Worm (Caenorhabditis elegans) whole organism, L4 larva: ENCODE data around the gene atl-1.
"Not testable (repeated sequence)": the region's sequence is repeated elsewhere in the genome, so short reads cannot be mapped to it uniquely, and the experiment has no call there.

Experiments
- Y75B8A.6 ChIP-seq: fragments of 200-800 bp; sonication (Bioruptor generic); IDR thresholded peaks from 2 replicates; pipeline ENCODE4 v1.3.6; 2022; ENCODE audit warnings: missing genetic modification reagents, missing genetic modification characterization, missing compliant biosample characterization
- jun-1 ChIP-seq: fragments of 150-350 bp; optimal IDR thresholded peaks from 2 replicates; lab custom pipeline; 2014; ENCODE audit warnings: missing biosample characterization, missing genetic modification reagents, missing genetic modification characterization
- nhr-11 ChIP-seq: fragments of 150-350 bp; optimal IDR thresholded peaks from 2 replicates; lab custom pipeline; 2014; ENCODE audit warnings: missing biosample characterization, missing genetic modification characterization
- pqm-1 ChIP-seq: sonication (generic microtip); optimal IDR thresholded peaks from 2 replicates; lab custom pipeline; 2017; ENCODE audit warnings: missing biosample characterization, missing genetic modification characterization

DNA sequence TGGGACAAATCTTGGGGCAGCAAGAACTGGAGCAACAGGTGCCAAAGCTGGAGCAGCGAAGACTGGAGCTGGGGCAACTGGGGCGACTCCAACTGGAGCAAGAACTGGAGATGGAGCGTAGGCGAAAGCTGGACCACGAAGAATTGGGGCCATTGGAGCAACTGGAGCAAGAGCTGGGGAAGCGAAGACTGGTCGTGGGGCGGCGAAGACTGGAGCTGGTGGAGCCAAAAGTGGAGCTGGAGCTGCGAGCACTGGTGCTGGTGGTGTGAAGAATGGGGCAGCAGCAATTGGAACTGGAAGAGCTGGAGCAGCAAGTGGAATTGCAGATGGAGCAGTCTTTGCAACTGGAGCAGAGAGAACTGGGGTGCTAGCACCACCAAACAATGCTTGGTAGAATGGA, 23.1 kb downstream of the atl-1 start:
- TF ChIP-seq jun-1 (tag; lab: Kevin White, UChicago); pqm-1 (tag; lab: Kevin White, UChicago); nhr-11 (tag; lab: Kevin White, UChicago); Y75B8A.6 (GFP tag; lab: Robert Waterston, UW): not testable (repeated sequence)
